Worm (Caenorhabditis elegans) whole organism, L3 larva: ENCODE data around the gene shpk-1.

Experiments used
- elt-1 ChIP-seq: fragments of 150-350 bp; optimal IDR thresholded peaks from 2 replicates; lab custom pipeline; 2014; ENCODE audit warnings: missing biosample characterization, missing genetic modification characterization
- jun-1 ChIP-seq: fragments of 150-350 bp; optimal IDR thresholded peaks from 2 replicates; lab custom pipeline; 2014; ENCODE audit warnings: missing biosample characterization, missing genetic modification reagents, missing genetic modification characterization
- lsy-12 ChIP-seq: sonication (generic microtip); optimal IDR thresholded peaks from 2 replicates; lab custom pipeline; 2016; ENCODE audit warnings: mild to moderate bottlenecking, missing genetic modification characterization, missing compliant biosample characterization
- nhr-237 ChIP-seq: fragments of 150-350 bp; optimal IDR thresholded peaks from 2 replicates; lab custom pipeline; 2014; ENCODE audit warnings: missing biosample characterization, missing genetic modification characterization
- pqm-1 ChIP-seq: fragments of 150-350 bp; optimal IDR thresholded peaks from 2 replicates; lab custom pipeline; 2017; ENCODE audit warnings: missing biosample characterization, missing genetic modification characterization, inconsistent platforms

DNA sequence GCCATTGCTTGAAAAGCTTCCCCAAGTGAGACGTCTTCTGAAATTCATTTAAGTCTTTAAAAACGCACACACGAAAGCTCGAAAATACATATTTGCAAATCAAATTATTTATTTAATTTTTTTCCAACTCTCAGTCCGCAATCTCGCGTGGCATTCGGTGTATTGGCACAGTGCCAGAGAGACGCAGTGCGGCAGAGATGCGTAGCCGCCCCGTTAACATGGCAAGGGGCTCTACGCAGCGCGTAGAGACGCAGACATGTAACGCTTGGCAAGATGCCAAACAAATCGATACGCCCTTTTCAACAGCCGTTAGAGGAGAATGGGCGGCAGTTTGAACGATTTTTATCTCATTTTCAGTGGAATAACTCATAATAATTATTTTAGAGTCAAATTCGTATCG, 35.7 kb downstream of the shpk-1 start, which contains the start of the genes drr-2 and set-16:
- TF ChIP-seq elt-1 (peak; percentile 82), nhr-237 (tag; lab: Kevin White, UChicago) (peak; percentile 33), jun-1 (tag; lab: Kevin White, UChicago) (peak; percentile 98), lsy-12 (tag; lab: Kevin White, UChicago) (peak; percentile 98), pqm-1 (tag; lab: Kevin White, UChicago) (peak; percentile 92)
